Fruit fly (Drosophila melanogaster) whole organism, embryonic: Measurements from ENCODE around the gene Sec63.
A peak's percentile ranks its signal among the peaks of the same experiment; 100 is the strongest.

Experiments used
- Adf1 ChIP-seq: fragments of 200-800 bp; sonication (Bioruptor generic); IDR thresholded peaks from 2 replicates; pipeline ENCODE4 v1.3.6; 2022; ENCODE audit warnings: missing biosample characterization, missing genetic modification characterization
- B-H2 ChIP-seq: fragments of 200-800 bp; sonication (Bioruptor generic); optimal IDR thresholded peaks from 2 replicates; lab custom pipeline; 2018; ENCODE audit warnings: missing biosample characterization, mild to moderate bottlenecking, missing genetic modification characterization
- CG11695 ChIP-seq: fragments of 200-800 bp; sonication (Bioruptor generic); IDR thresholded peaks from 3 replicates; pipeline ENCODE4 v1.3.6; 2022; ENCODE audit warnings: missing biosample characterization, missing genetic modification characterization
- CG12071 ChIP-seq: fragments of 200-800 bp; sonication (Bioruptor generic); optimal IDR thresholded peaks from 3 replicates; lab custom pipeline; 2018; ENCODE audit warnings: missing biosample characterization, mild to moderate bottlenecking, missing genetic modification characterization
- CG12219 ChIP-seq: fragments of 200-800 bp; sonication (Bioruptor generic); optimal IDR thresholded peaks from 3 replicates; lab custom pipeline; 2018; ENCODE audit warnings: missing biosample characterization, mild to moderate bottlenecking, missing genetic modification characterization
- CG12391 ChIP-seq: fragments of 200-800 bp; sonication (Bioruptor generic); optimal IDR thresholded peaks from 3 replicates; lab custom pipeline; 2018; ENCODE audit warnings: missing biosample characterization, mild to moderate bottlenecking, missing genetic modification characterization, moderate library complexity
- CG13287 ChIP-seq: fragments of 200-800 bp; sonication (Bioruptor generic); IDR thresholded peaks from 2 replicates; pipeline ENCODE4 v1.3.6; 2022; ENCODE audit warnings: missing biosample characterization, missing genetic modification characterization; ENCODE audit not compliant: partially characterized antibody
- CG14014 ChIP-seq: fragments of 200-800 bp; sonication (Bioruptor generic); IDR thresholded peaks from 2 replicates; pipeline ENCODE4 v1.3.6; 2022; ENCODE audit warnings: missing biosample characterization, missing genetic modification characterization
- CG1603 ChIP-seq: fragments of 200-800 bp; sonication (Bioruptor generic); optimal IDR thresholded peaks from 2 replicates; lab custom pipeline; 2019; ENCODE audit warnings: missing biosample characterization, mild to moderate bottlenecking, missing genetic modification characterization, moderate library complexity
- CG16863 ChIP-seq: fragments of 200-800 bp; sonication (Bioruptor generic); optimal IDR thresholded peaks from 3 replicates; lab custom pipeline; 2016; ENCODE audit warnings: missing biosample characterization, missing genetic modification characterization
- CG2120 ChIP-seq: fragments of 200-800 bp; sonication (Bioruptor generic); optimal IDR thresholded peaks from 3 replicates; lab custom pipeline; 2016; ENCODE audit warnings: missing biosample characterization, missing genetic modification characterization
- CG2712 ChIP-seq: fragments of 200-800 bp; optimal IDR thresholded peaks from 3 replicates; lab custom pipeline; 2019; ENCODE audit warnings: missing biosample characterization, mild to moderate bottlenecking, missing genetic modification characterization, moderate library complexity
- CG2875 ChIP-seq: fragments of 200-800 bp; sonication (Bioruptor generic); optimal IDR thresholded peaks from 2 replicates; lab custom pipeline; 2017; ENCODE audit warnings: missing biosample characterization, mild to moderate bottlenecking, missing genetic modification characterization, missing genetic modification reagents
- CG33557 ChIP-seq: fragments of 200-800 bp; sonication (Bioruptor generic); optimal IDR thresholded peaks from 2 replicates; lab custom pipeline; 2019; ENCODE audit warnings: missing biosample characterization, mild to moderate bottlenecking, missing genetic modification characterization, moderate library complexity
- CG4424 ChIP-seq: fragments of 200-800 bp; sonication (Bioruptor generic); optimal IDR thresholded peaks from 3 replicates; lab custom pipeline; 2016; ENCODE audit warnings: missing biosample characterization, missing genetic modification characterization
- CG5180 ChIP-seq: fragments of 200-800 bp; sonication (Bioruptor generic); optimal IDR thresholded peaks from 3 replicates; lab custom pipeline; 2017; ENCODE audit warnings: missing biosample characterization, missing genetic modification characterization, mild to moderate bottlenecking, moderate library complexity, missing genetic modification reagents
- CG6175 ChIP-seq: fragments of 200-800 bp; sonication (Bioruptor generic); IDR thresholded peaks from 3 replicates; pipeline ENCODE4 v1.3.6; 2022; ENCODE audit warnings: missing biosample characterization, missing genetic modification characterization
- CG8290 ChIP-seq, 3 experiments: fragments of 200-800 bp; sonication (Bioruptor generic); optimal IDR thresholded peaks; 2 replicates each; lab custom pipeline; 2016 to 2019; ENCODE audit warnings: missing biosample characterization in 3 of 3, missing genetic modification characterization in 3 of 3, mild to moderate bottlenecking in 2 of 3, moderate library complexity in 1 of 3
- CG9932 ChIP-seq: fragments of 200-800 bp; sonication (Bioruptor generic); IDR thresholded peaks from 2 replicates; pipeline ENCODE4 v1.3.6; 2022; ENCODE audit warnings: missing biosample characterization, missing genetic modification characterization
- D ChIP-seq, 2 experiments: fragments of 200-800 bp in 1 of 2; fragments of >200 bp in 1 of 2; sonication (Bioruptor generic) in 1 of 2; optimal IDR thresholded peaks; 2 replicates in 1 of 2; 3 replicates in 1 of 2; lab custom pipeline; 2017; ENCODE audit warnings: mild to moderate bottlenecking in 1 of 2, missing biosample characterization in 1 of 2, missing genetic modification characterization in 1 of 2, missing genetic modification reagents in 1 of 2
- D19A ChIP-seq: fragments of 200-800 bp; optimal IDR thresholded peaks from 3 replicates; lab custom pipeline; 2019; ENCODE audit warnings: missing biosample characterization, mild to moderate bottlenecking, missing genetic modification characterization, moderate library complexity
- Dad ChIP-seq: fragments of 200-800 bp; sonication (Bioruptor generic); optimal IDR thresholded peaks from 3 replicates; lab custom pipeline; 2016; ENCODE audit warnings: missing biosample characterization, missing genetic modification characterization
- Eip74EF ChIP-seq, 2 experiments: fragments of 200-800 bp in 1 of 2; fragments of >200 bp in 1 of 2; sonication (Bioruptor generic) in 1 of 2; optimal IDR thresholded peaks; 2 replicates each; lab custom pipeline; 2017 to 2019; ENCODE audit warnings: missing biosample characterization in 2 of 2, missing genetic modification characterization in 2 of 2, mild to moderate bottlenecking in 1 of 2, moderate library complexity in 1 of 2
- Ets97D ChIP-seq: fragments of 200-800 bp; sonication (Bioruptor generic); optimal IDR thresholded peaks from 3 replicates; lab custom pipeline; 2016; ENCODE audit warnings: missing biosample characterization, missing genetic modification characterization
- Kr ChIP-seq: fragments of 200-800 bp; sonication (Bioruptor generic); optimal IDR thresholded peaks from 2 replicates; lab custom pipeline; 2017; ENCODE audit warnings: missing biosample characterization, mild to moderate bottlenecking, missing genetic modification characterization
- NfI ChIP-seq: fragments of 200-800 bp; sonication (Bioruptor generic); optimal IDR thresholded peaks from 3 replicates; lab custom pipeline; 2018; ENCODE audit warnings: missing biosample characterization, mild to moderate bottlenecking, missing genetic modification characterization, moderate library complexity
- Optix ChIP-seq: fragments of 200-800 bp; sonication (Bioruptor generic); IDR thresholded peaks from 3 replicates; pipeline ENCODE4 v1.3.6; 2022; ENCODE audit warnings: missing biosample characterization, missing genetic modification characterization
- Pdp1 ChIP-seq, 2 experiments: fragments of 200-800 bp; sonication (Bioruptor generic); optimal IDR thresholded peaks; 3 replicates each; lab custom pipeline; 2016; ENCODE audit warnings: missing biosample characterization in 2 of 2, missing genetic modification characterization in 2 of 2, mild to moderate bottlenecking in 1 of 2, moderate library complexity in 1 of 2
- Rfx ChIP-seq: fragments of 200-800 bp; sonication (Bioruptor generic); IDR thresholded peaks from 2 replicates; pipeline ENCODE4 v1.3.6; 2022; ENCODE audit warnings: missing biosample characterization, missing genetic modification characterization
- Side ChIP-seq: fragments of 200-800 bp; sonication (Bioruptor generic); optimal IDR thresholded peaks from 2 replicates; lab custom pipeline; 2016; ENCODE audit warnings: missing biosample characterization, missing genetic modification characterization
- ap ChIP-seq: fragments of 200-800 bp; sonication (Bioruptor generic); IDR thresholded peaks from 2 replicates; pipeline ENCODE4 v1.3.6; 2022; ENCODE audit warnings: missing biosample characterization, missing genetic modification characterization
- caup ChIP-seq: fragments of 200-800 bp; sonication (Bioruptor generic); optimal IDR thresholded peaks from 3 replicates; lab custom pipeline; 2017; ENCODE audit warnings: missing biosample characterization, mild to moderate bottlenecking, missing genetic modification characterization, moderate library complexity; ENCODE audit not compliant: severe bottlenecking
- cg ChIP-seq: fragments of 200-800 bp; sonication (Bioruptor generic); optimal IDR thresholded peaks from 3 replicates; lab custom pipeline; 2019; ENCODE audit warnings: missing biosample characterization, mild to moderate bottlenecking, missing genetic modification characterization, moderate library complexity
- ems ChIP-seq: fragments of 200-800 bp; sonication (Bioruptor generic); optimal IDR thresholded peaks from 3 replicates; lab custom pipeline; 2016; ENCODE audit warnings: missing biosample characterization, missing genetic modification characterization
- ewg ChIP-seq: fragments of 200-800 bp; sonication (Bioruptor generic); optimal IDR thresholded peaks from 3 replicates; lab custom pipeline; 2017; ENCODE audit warnings: mild to moderate bottlenecking, missing biosample characterization, missing genetic modification reagents, missing genetic modification characterization
- gsb ChIP-seq: fragments of 200-800 bp; sonication (Bioruptor generic); IDR thresholded peaks from 2 replicates; pipeline ENCODE4 v1.3.6; 2022; ENCODE audit warnings: missing biosample characterization, missing genetic modification characterization
- hkb ChIP-seq, 2 experiments: fragments of 200-800 bp in 1 of 2; fragments of >200 bp in 1 of 2; sonication (Bioruptor generic) in 1 of 2; IDR thresholded peaks in 1 of 2; optimal IDR thresholded peaks in 1 of 2; 2 replicates each; pipeline versions ENCODE4 v1.3.6 to Lab custom; 2017 to 2022; ENCODE audit warnings: missing biosample characterization in 1 of 2, missing genetic modification characterization in 1 of 2
- kni ChIP-seq: fragments of 200-800 bp; sonication (Bioruptor generic); optimal IDR thresholded peaks from 3 replicates; lab custom pipeline; 2017; ENCODE audit warnings: mild to moderate bottlenecking, missing biosample characterization, missing genetic modification reagents, missing genetic modification characterization
- pzg ChIP-seq: fragments of 200-800 bp; sonication (Bioruptor generic); optimal IDR thresholded peaks from 3 replicates; lab custom pipeline; 2018; ENCODE audit warnings: missing biosample characterization, mild to moderate bottlenecking, missing genetic modification characterization, moderate library complexity
- repo ChIP-seq: fragments of 200-800 bp; sonication (Bioruptor generic); optimal IDR thresholded peaks from 2 replicates; lab custom pipeline; 2016; ENCODE audit warnings: missing biosample characterization, missing genetic modification characterization
- sens ChIP-seq: fragments of 200-800 bp; sonication (Bioruptor generic); peaks from one replicate; lab custom pipeline; 2016; ENCODE audit warnings: missing biosample characterization, missing genetic modification characterization
- seq ChIP-seq: fragments of 200-800 bp; sonication (Bioruptor generic); IDR thresholded peaks from 2 replicates; pipeline ENCODE4 v1.3.6; 2022; ENCODE audit warnings: missing biosample characterization, missing genetic modification characterization
- sqz ChIP-seq: fragments of 200-800 bp; sonication (Bioruptor generic); optimal IDR thresholded peaks from 3 replicates; lab custom pipeline; 2018; ENCODE audit warnings: missing biosample characterization, mild to moderate bottlenecking, missing genetic modification characterization
- tll ChIP-seq, 2 experiments: fragments of 200-800 bp in 1 of 2; fragments of >200 bp in 1 of 2; sonication (Bioruptor generic) in 1 of 2; optimal IDR thresholded peaks; 2 replicates each; lab custom pipeline; 2017 to 2019; ENCODE audit warnings: missing biosample characterization in 2 of 2, missing genetic modification characterization in 2 of 2, mild to moderate bottlenecking in 1 of 2, moderate library complexity in 1 of 2
- tna ChIP-seq: fragments of 200-800 bp; sonication (Bioruptor generic); IDR thresholded peaks from 2 replicates; pipeline ENCODE4 v1.3.6; 2022; ENCODE audit warnings: missing biosample characterization, missing genetic modification characterization; ENCODE audit not compliant: partially characterized antibody
- wek ChIP-seq: fragments of 200-800 bp; sonication (Bioruptor generic); optimal IDR thresholded peaks from 3 replicates; lab custom pipeline; 2018; ENCODE audit warnings: missing biosample characterization, mild to moderate bottlenecking, missing genetic modification characterization, moderate library complexity
- zen ChIP-seq: fragments of 200-800 bp; sonication (Bioruptor generic); optimal IDR thresholded peaks from 3 replicates; lab custom pipeline; 2018; ENCODE audit warnings: missing biosample characterization, mild to moderate bottlenecking, missing genetic modification characterization, moderate library complexity

Gene Sec63

DNA sequence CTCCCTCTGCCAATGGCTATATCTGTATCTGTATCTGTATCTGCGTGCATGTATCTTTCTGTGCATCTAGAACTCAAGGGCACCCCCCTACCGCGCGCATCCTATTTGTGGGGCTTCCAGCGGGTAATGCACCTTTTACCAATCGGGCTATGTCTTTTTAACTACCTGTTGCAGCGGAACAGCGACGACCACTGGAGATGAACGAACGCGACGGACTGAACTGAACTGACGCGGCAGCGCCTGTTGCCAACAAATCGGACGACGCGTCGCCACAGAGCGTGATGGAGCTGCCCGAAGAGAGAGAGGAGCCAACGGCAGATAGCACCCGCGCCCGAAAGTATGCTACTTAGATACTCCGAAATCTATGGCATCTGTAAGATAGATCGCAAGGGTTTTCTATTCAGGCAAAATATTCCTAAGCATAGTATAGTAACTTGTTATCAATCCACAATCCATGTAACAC is 15.4 kb upstream of the Sec63 start, which contains the start of gene Cln7 (continued):
- TF ChIP-seq CG13287 (GFP tag; lab: Robert Waterston, UW) (0 out of 2 replicates have a peak, but pooled peaks have one; percentile 42), CG2875 (GFP tag; lab: Kevin White, UChicago) (peak; percentile 39), zen (tag; lab: Kevin White, UChicago) (peak; percentile 16), Kr (GFP tag; lab: Kevin White, UChicago) (no peak), CG33557 (GFP tag; lab: Kevin White, UChicago) (no peak), Adf1 (GFP tag; lab: Robert Waterston, UW) (peak; percentile 85), NfI (GFP tag; lab: Kevin White, UChicago) (peak; percentile 11), CG6175 (peak; percentile 29; the same call in 1 of the 3 replicates), D19A (tag; lab: Kevin White, UChicago) (peak; percentile 28), CG11695 (0 out of 3 replicates have a peak, but pooled peaks have one; percentile 17), gsb (GFP tag; lab: Robert Waterston, UW) (peak; percentile 35; the same call in 1 of the 2 replicates), CG2120 (peak; percentile 2), Eip74EF (GFP tag; optimal IDR thresholded peaks at IDR 0.05; lab: Kevin White, UChicago) (peak in 1 of 2 experiments; percentile 29), cg (GFP tag; lab: Kevin White, UChicago) (peak; percentile 61), Optix (GFP tag; lab: Robert Waterston, UW) (peak; percentile 38; the same call in 1 of the 3 replicates), CG5180 (GFP tag; lab: Kevin White, UChicago) (peak; percentile 93), caup (GFP tag; lab: Kevin White, UChicago) (peak; percentile 48), repo (peak; percentile 20), CG12071 (GFP tag; lab: Kevin White, UChicago) (peak; percentile 70), CG12391 (tag; lab: Kevin White, UChicago) (peak; percentile 12), Ets97D (peak; percentile 9), sqz (GFP tag; lab: Kevin White, UChicago) (peak; percentile 39), seq (GFP tag; lab: Robert Waterston, UW) (peak; percentile 25; the same call in 1 of the 2 replicates), B-H2 (GFP tag; lab: Kevin White, UChicago) (peak; percentile 65), kni (GFP tag; lab: Kevin White, UChicago) (peak; percentile 89), D (optimal IDR thresholded peaks at IDR 0.05; lab: Kevin White, UChicago) (no peak), D (GFP tag; optimal IDR thresholded peaks at IDR 0.05; lab: Kevin White, UChicago) (no peak), tna (peak; percentile 57; the same call in 1 of the 2 replicates), CG16863 (GFP tag; lab: Kevin White, UChicago) (peak; percentile 31), ems (GFP tag; lab: Kevin White, UChicago) (no peak), CG8290 (GFP tag; optimal IDR thresholded peaks at IDR 0.05; lab: Kevin White, UChicago) (peak; percentile 73), CG8290 (tag; optimal IDR thresholded peaks at IDR 0.05; lab: Kevin White, UChicago) (peak; percentile 73 to 93), Pdp1 (GFP tag; optimal IDR thresholded peaks at IDR 0.05; lab: Kevin White, UChicago) (peak in 1 of 2 experiments; percentile 10), Dad (GFP tag; lab: Kevin White, UChicago) (no peak), wek (GFP tag; lab: Kevin White, UChicago) (peak; percentile 48), pzg (GFP tag; lab: Kevin White, UChicago) (no peak), Side (GFP tag; lab: Kevin White, UChicago) (peak; percentile 30), CG4424 (GFP tag; lab: Kevin White, UChicago) (no peak), ap (GFP tag; lab: Robert Waterston, UW) (peak; percentile 49; the same call in 1 of the 2 replicates), CG2712 (tag; lab: Kevin White, UChicago) (peak; percentile 56), CG1603 (peak; percentile 27), tll (GFP tag; optimal IDR thresholded peaks at IDR 0.05; lab: Kevin White, UChicago) (no peak), CG14014 (peak; percentile 44; the same call in 1 of the 2 replicates), ewg (GFP tag; lab: Kevin White, UChicago) (no peak), CG12219 (peak; percentile 16), Rfx (GFP tag; lab: Robert Waterston, UW) (peak; percentile 55), CG9932 (GFP tag; lab: Robert Waterston, UW) (no peak), sens (GFP tag; lab: Kevin White, UChicago) (peak; percentile 90), hkb (optimal IDR thresholded peaks at IDR 0.05; lab: Kevin White, UChicago) (no peak), hkb (GFP tag; IDR thresholded peaks at IDR 0.05; lab: Robert Waterston, UW) (peak; percentile 58)
